Fruit fly (Drosophila melanogaster): ENCODE data around the gene up.

Gene up

dm6 chrX:13624334-13625079 is 22.1 kb upstream of the up start, which contains the start of the genes CG2691 and NFAT (continued):
- TF ChIP-seq nom (GFP tag; optimal IDR thresholded peaks at IDR 0.05) (peak; percentile 29), dm (GFP tag; optimal IDR thresholded peaks at IDR 0.05) (peak; percentile 71), CG1603 (tag; optimal IDR thresholded peaks at IDR 0.05) (peak; percentile 38), TFAM (GFP tag; optimal IDR thresholded peaks at IDR 0.05) (no peak), danr (GFP tag; IDR thresholded peaks at IDR 0.05) (no peak), insv (GFP tag; optimal IDR thresholded peaks at IDR 0.05) (peak in 1 of 2 experiments; percentile 27), CG9609 (GFP tag; optimal IDR thresholded peaks at IDR 0.05) (no peak), da (GFP tag; optimal IDR thresholded peaks at IDR 0.05) (no peak), CG11504 (tag; optimal IDR thresholded peaks at IDR 0.05) (peak; percentile 28), CG10321 (GFP tag; IDR thresholded peaks at IDR 0.05) (peak; percentile 76), CG2889 (GFP tag; IDR thresholded peaks at IDR 0.05) (no peak), Fer1 (GFP tag; optimal IDR thresholded peaks at IDR 0.05) (no peak), corto (GFP tag; optimal IDR thresholded peaks at IDR 0.05) (no peak), Dbx (GFP tag; IDR thresholded peaks at IDR 0.05) (no peak), CG5180 (GFP tag; optimal IDR thresholded peaks at IDR 0.05) (no peak), HHEX (GFP tag; optimal IDR thresholded peaks at IDR 0.05) (no peak), mam (GFP tag; optimal IDR thresholded peaks at IDR 0.05) (no peak), Antp (GFP tag; optimal IDR thresholded peaks at IDR 0.05) (no peak), CG4617 (GFP tag; optimal IDR thresholded peaks at IDR 0.05; ENCODE audit: borderline replicate concordance) (peak; percentile 94), CG8290 (GFP tag; optimal IDR thresholded peaks at IDR 0.05) (peak; percentile 55), CG8290 (tag; optimal IDR thresholded peaks at IDR 0.05) (peak; percentile 23 to 29), zfh1 (GFP tag; IDR thresholded peaks at IDR 0.05) (no peak), aop (GFP tag; IDR thresholded peaks at IDR 0.05) (no peak), Ssrp (tag; optimal IDR thresholded peaks at IDR 0.05) (no peak), CG17568 (GFP tag; optimal IDR thresholded peaks at IDR 0.05) (no peak), chinmo (GFP tag; IDR thresholded peaks at IDR 0.05; ENCODE audit: partially characterized antibody) (0 out of 4 replicates have a peak, but pooled peaks have one; percentile 76), E2f2 (GFP tag; IDR thresholded peaks at IDR 0.05) (peak; percentile 63), CG10462 (GFP tag; optimal IDR thresholded peaks at IDR 0.05) (no peak), CG12299 (tag; optimal IDR thresholded peaks at IDR 0.05) (no peak), CG10431 (GFP tag; optimal IDR thresholded peaks at IDR 0.05) (no peak), CG10209 (GFP tag; optimal IDR thresholded peaks at IDR 0.05) (no peak), salm (tag; optimal IDR thresholded peaks at IDR 0.05) (no peak), exex (tag; optimal IDR thresholded peaks at IDR 0.05) (peak; percentile 1), cg (GFP tag; optimal IDR thresholded peaks at IDR 0.05) (peak; percentile 87), Atf6 (GFP tag; IDR thresholded peaks at IDR 0.05) (no peak), nau (GFP tag; optimal IDR thresholded peaks at IDR 0.05) (no peak), sna (GFP tag; IDR thresholded peaks at IDR 0.05; ENCODE audit: partially characterized antibody) (0 out of 2 replicates have a peak, but pooled peaks have one; percentile 49), Mad (GFP tag; optimal IDR thresholded peaks at IDR 0.05) (no peak), slbo (GFP tag; IDR thresholded peaks at IDR 0.05) (no peak), CG3407 (GFP tag; optimal IDR thresholded peaks at IDR 0.05) (no peak), CG16815 (GFP tag; optimal IDR thresholded peaks at IDR 0.05) (no peak), caup (GFP tag; optimal IDR thresholded peaks at IDR 0.05; ENCODE audit: severe bottlenecking) (no peak), crc (GFP tag; optimal IDR thresholded peaks at IDR 0.05) (no peak), dpn (GFP tag; optimal IDR thresholded peaks at IDR 0.05) (no peak), sima (GFP tag; optimal IDR thresholded peaks at IDR 0.05) (no peak), Sin3A (optimal IDR thresholded peaks at IDR 0.05) (peak; percentile 67), Sry-β (GFP tag; optimal IDR thresholded peaks at IDR 0.05) (no peak), esg (GFP tag; conservative IDR thresholded peaks at IDR 0.05) (no peak), schlank (tag; optimal IDR thresholded peaks at IDR 0.05) (no peak), fd96Cb (tag; optimal IDR thresholded peaks at IDR 0.05) (no peak)
